Worm (Caenorhabditis elegans): ENCODE results near the gene sdc-1.

- no peak for TF ChIP-seq ztf-29 (GFP tag; IDR thresholded peaks at IDR 0.05)
- TF ChIP-seq ref-1 (GFP tag; conservative IDR thresholded peaks at IDR 0.05), result no peak
- TF ChIP-seq cog-1 (tag; optimal IDR thresholded peaks at IDR 0.05), result no peak
- TF ChIP-seq T22C8.4 (GFP tag; IDR thresholded peaks at IDR 0.05), result no peak
These were observed 12.3 kb upstream of the sdc-1 start for ce11 chrX:16263287-16263686.

Measured in whole organism, midembryonic.